Worm (Caenorhabditis elegans) whole organism, L4 larva: Measurements from ENCODE around the gene Y66D12A.1.

ENCODE experiments used
- D1046.2 ChIP-seq: fragments of 200-800 bp; sonication (Bioruptor generic); IDR thresholded peaks from 2 replicates; pipeline ENCODE4 v1.3.6; 2022; ENCODE audit warnings: missing genetic modification characterization, missing compliant biosample characterization
- ama-1 ChIP-seq: fragments of 150-350 bp; optimal IDR thresholded peaks from 2 replicates; lab custom pipeline; 2014; ENCODE audit warnings: inconsistent platforms, mixed read lengths
- dve-1 ChIP-seq: sonication (generic microtip); optimal IDR thresholded peaks from 2 replicates; lab custom pipeline; 2017; ENCODE audit warnings: antibody characterized with exemption, mild to moderate bottlenecking, missing genetic modification characterization, missing compliant biosample characterization; ENCODE audit not compliant: insufficient read depth
- hmg-1.1 ChIP-seq: fragments of 200-800 bp; sonication (Bioruptor generic); IDR thresholded peaks from 2 replicates; pipeline ENCODE4 v1.3.6; 2022; ENCODE audit warnings: missing genetic modification reagents, missing genetic modification characterization, missing compliant biosample characterization
- lin-39 ChIP-seq: fragments of 150-350 bp; optimal IDR thresholded peaks from 2 replicates; lab custom pipeline; 2014; ENCODE audit warnings: missing biosample characterization, missing genetic modification reagents, missing genetic modification characterization
- pqm-1 ChIP-seq: sonication (generic microtip); optimal IDR thresholded peaks from 2 replicates; lab custom pipeline; 2017; ENCODE audit warnings: missing biosample characterization, missing genetic modification characterization

- no peak for TF ChIP-seq hmg-1.1 (GFP tag; lab: Robert Waterston, UW)
- TF ChIP-seq D1046.2 (GFP tag; lab: Robert Waterston, UW) = no peak
- no peak for TF ChIP-seq pqm-1 (tag; lab: Kevin White, UChicago)
- no peak for TF ChIP-seq lin-39 (tag; lab: Kevin White, UChicago)
- TF ChIP-seq ama-1 (lab: Kevin White, UChicago) = no peak
- TF ChIP-seq dve-1 = no peak
Observed at ce11 chrIII:11615802-11616201, 7.8 kb downstream of the Y66D12A.1 start.
